Fruit fly (Drosophila melanogaster): Measurements from ENCODE around the gene Had1.

Had1 gene

DNA sequence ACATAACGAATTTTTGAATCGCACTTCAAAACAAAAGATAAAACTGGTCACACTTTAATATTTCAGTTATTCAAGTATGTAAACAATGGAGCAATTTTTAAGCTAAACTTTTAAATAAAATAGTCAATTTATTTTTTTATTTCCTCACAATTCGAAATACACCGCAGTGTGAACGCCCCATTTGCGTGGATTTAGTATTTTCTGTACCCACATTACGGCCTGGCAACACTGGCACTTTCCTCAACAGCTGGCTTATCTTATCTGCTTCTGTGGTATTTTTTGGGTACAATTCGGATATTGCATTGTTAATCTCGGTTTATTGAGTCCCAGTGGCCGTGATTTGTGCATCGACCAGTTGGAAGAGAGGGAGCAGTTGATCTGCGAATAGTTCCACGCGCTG, 41.6 kb upstream of the Had1 start, which contains the start of gene sl (continued):
- TF ChIP-seq CG15479 (GFP tag; optimal IDR thresholded peaks at IDR 0.05), result no peak
- peak; percentile 46 for TF ChIP-seq Ets65A (GFP tag)
- TF ChIP-seq Atf-2 (GFP tag; optimal IDR thresholded peaks at IDR 0.05), result no peak
- TF ChIP-seq HmgZ (tag; optimal IDR thresholded peaks at IDR 0.05), result peak; percentile 36
- no peak for TF ChIP-seq lov (optimal IDR thresholded peaks at IDR 0.05)
- no peak for TF ChIP-seq lov (GFP tag; IDR thresholded peaks at IDR 0.05)
- 0 out of 3 replicates have a peak, but pooled peaks have one; percentile 27 for TF ChIP-seq Opbp (GFP tag; IDR thresholded peaks at IDR 0.05; ENCODE audit: partially characterized antibody)
- no peak for TF ChIP-seq CG30431 (GFP tag; optimal IDR thresholded peaks at IDR 0.05)
- no peak for TF ChIP-seq CG14965 (GFP tag; optimal IDR thresholded peaks at IDR 0.05; ENCODE audit: borderline replicate concordance)
- TF ChIP-seq ftz-f1 (GFP tag; optimal IDR thresholded peaks at IDR 0.05), result no peak
- TF ChIP-seq Oli (tag; optimal IDR thresholded peaks at IDR 0.05), result no peak
- TF ChIP-seq CG12104 (GFP tag; optimal IDR thresholded peaks at IDR 0.05), result no peak
- no peak for TF ChIP-seq CG17568 (GFP tag; optimal IDR thresholded peaks at IDR 0.05)
- 0 out of 3 replicates have a peak, but pooled peaks have one; percentile 11 for TF ChIP-seq CG6791 (GFP tag; IDR thresholded peaks at IDR 0.05; ENCODE audit: partially characterized antibody)
- no peak for TF ChIP-seq tgo (GFP tag; IDR thresholded peaks at IDR 0.05)
- TF ChIP-seq Vsx1 (GFP tag; optimal IDR thresholded peaks at IDR 0.05), result no peak
- no peak; the same call in 1 of the 2 replicates for TF ChIP-seq CG3847 (GFP tag; IDR thresholded peaks at IDR 0.05)
- TF ChIP-seq HLH4C (GFP tag; IDR thresholded peaks at IDR 0.05; ENCODE audit: partially characterized antibody), result no peak
- TF ChIP-seq CG8359 (GFP tag; optimal IDR thresholded peaks at IDR 0.05; ENCODE audit: borderline replicate concordance), result no peak
- peak; percentile 95 for TF ChIP-seq ssp (GFP tag; IDR thresholded peaks at IDR 0.05)
- 0 out of 4 replicates have a peak, but pooled peaks have one; percentile 47 for TF ChIP-seq chinmo (GFP tag; IDR thresholded peaks at IDR 0.05; ENCODE audit: partially characterized antibody)
- TF ChIP-seq fu2 (GFP tag; optimal IDR thresholded peaks at IDR 0.05), result no peak
- TF ChIP-seq Mes4 (GFP tag; optimal IDR thresholded peaks at IDR 0.05), result no peak
- no peak for TF ChIP-seq ERR (GFP tag; optimal IDR thresholded peaks at IDR 0.05)
- no peak for TF ChIP-seq Hr39 (optimal IDR thresholded peaks at IDR 0.05)
- no peak for TF ChIP-seq CTCF (GFP tag; optimal IDR thresholded peaks at IDR 0.05)
- TF ChIP-seq CG9609 (GFP tag; optimal IDR thresholded peaks at IDR 0.05), result no peak
- no peak for TF ChIP-seq CG13894 (tag; optimal IDR thresholded peaks at IDR 0.05)
- no peak for TF ChIP-seq NfI (GFP tag; optimal IDR thresholded peaks at IDR 0.05)
- TF ChIP-seq NK7.1 (GFP tag; optimal IDR thresholded peaks at IDR 0.05), result no peak
- no peak for TF ChIP-seq CG14441 (GFP tag; IDR thresholded peaks at IDR 0.05)
- TF ChIP-seq hbn (GFP tag; IDR thresholded peaks at IDR 0.05; ENCODE audit: partially characterized antibody), result peak; percentile 49; the same call in 1 of the 2 replicates
- no peak for TF ChIP-seq Fer3 (tag; optimal IDR thresholded peaks at IDR 0.05)
- peak; percentile 41 for TF ChIP-seq gro (GFP tag; optimal IDR thresholded peaks at IDR 0.05)
- no peak for TF ChIP-seq CG1603 (tag; optimal IDR thresholded peaks at IDR 0.05)
- TF ChIP-seq CG10366 (GFP tag; IDR thresholded peaks at IDR 0.05), result no peak
- TF ChIP-seq BEAF-32 (GFP tag; optimal IDR thresholded peaks at IDR 0.05), result peak; percentile 30
- no peak for TF ChIP-seq CG11093 (GFP tag; IDR thresholded peaks at IDR 0.05)
- TF ChIP-seq Dref (GFP tag; IDR thresholded peaks at IDR 0.05), result 0 out of 2 replicates have a peak, but pooled peaks have one; percentile 37
- TF ChIP-seq E2f2 (GFP tag; IDR thresholded peaks at IDR 0.05), result 0 out of 2 replicates have a peak, but pooled peaks have one; percentile 19
- TF ChIP-seq row (GFP tag; IDR thresholded peaks at IDR 0.05), result peak; percentile 83
- TF ChIP-seq CG4404 (GFP tag; IDR thresholded peaks at IDR 0.05), result no peak
- TF ChIP-seq tx (GFP tag; optimal IDR thresholded peaks at IDR 0.05), result no peak
- peak; percentile 81 for TF ChIP-seq MBD-R2 (GFP tag; IDR thresholded peaks at IDR 0.05)
- peak; percentile 58 for TF ChIP-seq Rfx (GFP tag; IDR thresholded peaks at IDR 0.05)
- TF ChIP-seq CG2129 (GFP tag; IDR thresholded peaks at IDR 0.05; ENCODE audit: partially characterized antibody), result no peak
- no peak for TF ChIP-seq CG4424 (GFP tag; optimal IDR thresholded peaks at IDR 0.05)
- TF ChIP-seq fd102C (GFP tag; optimal IDR thresholded peaks at IDR 0.05), result no peak

Measured in whole organism, embryonic.